Worm (Caenorhabditis elegans) whole organism, L1 larva: Measurements from ENCODE around the gene sra-29.

ENCODE experiments used
- C04F5.9 ChIP-seq: sonication (generic microtip); optimal IDR thresholded peaks from 2 replicates; lab custom pipeline; 2016; ENCODE audit warnings: missing genetic modification characterization, missing compliant biosample characterization
- F16B12.6 ChIP-seq: fragments of 150-350 bp; optimal IDR thresholded peaks from 2 replicates; lab custom pipeline; 2014; ENCODE audit warnings: missing biosample characterization, missing genetic modification characterization
- ama-1 ChIP-seq: fragments of 150-350 bp; optimal IDR thresholded peaks from 2 replicates; lab custom pipeline; 2014
- blmp-1 ChIP-seq: fragments of 150-350 bp; optimal IDR thresholded peaks from 2 replicates; lab custom pipeline; 2014; ENCODE audit warnings: missing biosample characterization, missing genetic modification characterization
- ceh-82 ChIP-seq, 3 experiments: fragments of 150-350 bp in 1 of 3; sonication (generic microtip) in 2 of 3; optimal IDR thresholded peaks; 2 replicates each; lab custom pipeline; 2014 to 2017; ENCODE audit warnings: missing biosample characterization in 3 of 3, missing genetic modification characterization in 3 of 3
- ceh-88 ChIP-seq: fragments of 200-800 bp; sonication (Bioruptor generic); IDR thresholded peaks from 2 replicates; pipeline ENCODE4 v1.3.6; 2022; ENCODE audit warnings: missing genetic modification characterization, missing compliant biosample characterization
- ceh-90 ChIP-seq: sonication (generic microtip); optimal IDR thresholded peaks from 2 replicates; lab custom pipeline; 2016; ENCODE audit warnings: missing genetic modification characterization, missing compliant biosample characterization
- dpl-1 ChIP-seq, 3 experiments: fragments of 150-350 bp in 2 of 3; sonication (generic microtip) in 1 of 3; optimal IDR thresholded peaks; 2 replicates each; lab custom pipeline; 2014 to 2017; ENCODE audit warnings: missing biosample characterization in 3 of 3, missing genetic modification characterization in 3 of 3, missing genetic modification reagents in 3 of 3
- dsc-1 ChIP-seq: sonication (generic microtip); optimal IDR thresholded peaks from 2 replicates; lab custom pipeline; 2016; ENCODE audit warnings: mild to moderate bottlenecking, missing genetic modification characterization, missing compliant biosample characterization
- efl-1 ChIP-seq, 4 experiments: fragments of 150-350 bp; optimal IDR thresholded peaks in 3 of 4; peaks in 1 of 4; 1 replicate in 1 of 4; 2 replicates in 3 of 4; lab custom pipeline; 2014; ENCODE audit warnings: missing biosample characterization in 2 of 4, missing genetic modification characterization in 2 of 4, missing genetic modification reagents in 2 of 4
- elt-2 ChIP-seq: sonication (generic microtip); optimal IDR thresholded peaks from 2 replicates; lab custom pipeline; 2016; ENCODE audit warnings: missing genetic modification characterization, mild to moderate bottlenecking, inconsistent platforms, missing compliant biosample characterization, missing genetic modification reagents
- elt-3 ChIP-seq, 6 experiments: fragments of 150-350 bp in 1 of 6; sonication (generic microtip); optimal IDR thresholded peaks; 2 replicates each; lab custom pipeline; 2017 to 2018; ENCODE audit warnings: missing biosample characterization in 6 of 6, missing genetic modification characterization in 6 of 6, inconsistent platforms in 1 of 6
- ets-5 ChIP-seq: fragments of 200-800 bp; sonication (Bioruptor generic); IDR thresholded peaks from 2 replicates; pipeline ENCODE4 v1.3.6; 2022; ENCODE audit warnings: missing genetic modification characterization, missing compliant biosample characterization
- fkh-10 ChIP-seq: sonication (generic microtip); optimal IDR thresholded peaks from 2 replicates; lab custom pipeline; 2017; ENCODE audit warnings: missing biosample characterization, missing genetic modification reagents, missing genetic modification characterization
- fkh-4 ChIP-seq: sonication (generic microtip); optimal IDR thresholded peaks from 2 replicates; lab custom pipeline; 2016; ENCODE audit warnings: missing compliant biosample characterization, missing genetic modification characterization, borderline replicate concordance
- fkh-8 ChIP-seq: sonication (generic microtip); optimal IDR thresholded peaks from 2 replicates; lab custom pipeline; 2016; ENCODE audit warnings: mild to moderate bottlenecking, missing genetic modification characterization, missing compliant biosample characterization
- fos-1 ChIP-seq: fragments of 150-350 bp; optimal IDR thresholded peaks from 2 replicates; lab custom pipeline; 2014; ENCODE audit warnings: missing biosample characterization, missing genetic modification characterization
- grh-1 ChIP-seq: fragments of 200-800 bp; sonication (Bioruptor generic); IDR thresholded peaks from 2 replicates; pipeline ENCODE4 v1.3.6; 2022; ENCODE audit warnings: missing genetic modification reagents, missing genetic modification characterization, missing compliant biosample characterization
- jun-1 ChIP-seq: fragments of 150-350 bp; optimal IDR thresholded peaks from 2 replicates; lab custom pipeline; 2014; ENCODE audit warnings: missing biosample characterization, missing genetic modification reagents, missing genetic modification characterization
- lin-15B ChIP-seq: fragments of 150-350 bp; sonication (generic microtip); optimal IDR thresholded peaks from 3 replicates; lab custom pipeline; 2014; ENCODE audit warnings: missing biosample characterization, missing genetic modification characterization
- lin-35 ChIP-seq, 2 experiments: fragments of 150-350 bp; optimal IDR thresholded peaks; 2 replicates each; lab custom pipeline; 2014; ENCODE audit warnings: missing biosample characterization in 2 of 2, missing genetic modification characterization in 2 of 2, missing genetic modification reagents in 2 of 2
- lin-39 ChIP-seq: fragments of 150-350 bp; optimal IDR thresholded peaks from 2 replicates; lab custom pipeline; 2014; ENCODE audit warnings: missing biosample characterization, missing genetic modification reagents, missing genetic modification characterization
- lir-3 ChIP-seq: sonication (generic microtip); optimal IDR thresholded peaks from 2 replicates; lab custom pipeline; 2016; ENCODE audit warnings: mild to moderate bottlenecking, missing genetic modification characterization, moderate library complexity, missing compliant biosample characterization; ENCODE audit not compliant: poor library complexity
- mab-9 ChIP-seq: fragments of 200-800 bp; sonication (Bioruptor generic); IDR thresholded peaks from 2 replicates; pipeline ENCODE4 v1.3.6; 2022; ENCODE audit warnings: missing genetic modification reagents, missing genetic modification characterization, missing compliant biosample characterization
- nhr-11 ChIP-seq: fragments of 150-350 bp; optimal IDR thresholded peaks from 2 replicates; lab custom pipeline; 2014; ENCODE audit warnings: missing biosample characterization, missing genetic modification characterization
- nhr-12 ChIP-seq: sonication (generic microtip); optimal IDR thresholded peaks from 2 replicates; lab custom pipeline; 2017; ENCODE audit warnings: missing biosample characterization, missing genetic modification characterization
- nhr-20 ChIP-seq: sonication (generic microtip); optimal IDR thresholded peaks from 2 replicates; lab custom pipeline; 2016; ENCODE audit warnings: mild to moderate bottlenecking, missing genetic modification characterization, missing compliant biosample characterization
- nhr-28 ChIP-seq: fragments of 150-350 bp; optimal IDR thresholded peaks from 2 replicates; lab custom pipeline; 2014; ENCODE audit warnings: missing biosample characterization, missing genetic modification characterization
- nhr-47 ChIP-seq: sonication (generic microtip); optimal IDR thresholded peaks from 2 replicates; lab custom pipeline; 2016; ENCODE audit warnings: mild to moderate bottlenecking, missing genetic modification characterization, moderate library complexity, missing compliant biosample characterization
- nhr-71 ChIP-seq: sonication (generic microtip); optimal IDR thresholded peaks from 2 replicates; lab custom pipeline; 2016; ENCODE audit warnings: mild to moderate bottlenecking, missing genetic modification characterization, moderate library complexity, missing compliant biosample characterization
- nhr-85 ChIP-seq: sonication (generic microtip); peaks from one replicate; lab custom pipeline; 2016; ENCODE audit warnings: missing genetic modification characterization, inconsistent platforms, missing compliant biosample characterization
- pag-3 ChIP-seq: sonication (generic microtip); optimal IDR thresholded peaks from 2 replicates; lab custom pipeline; 2017; ENCODE audit warnings: missing genetic modification characterization, mild to moderate bottlenecking, missing compliant biosample characterization, antibody characterized with exemption, borderline replicate concordance; ENCODE audit not compliant: insufficient read depth
- pax-3 ChIP-seq: fragments of 200-800 bp; sonication (Bioruptor generic); optimal IDR thresholded peaks from 2 replicates; lab custom pipeline; 2018; ENCODE audit warnings: mild to moderate bottlenecking, missing genetic modification characterization, moderate library complexity, missing compliant biosample characterization
- rnt-1 ChIP-seq: sonication (generic microtip); optimal IDR thresholded peaks from 2 replicates; lab custom pipeline; 2016; ENCODE audit warnings: mild to moderate bottlenecking, missing genetic modification characterization, moderate library complexity, missing compliant biosample characterization
- skn-1 ChIP-seq: fragments of 150-350 bp; optimal IDR thresholded peaks from 2 replicates; lab custom pipeline; 2014; ENCODE audit warnings: missing biosample characterization, missing genetic modification characterization
- snpc-4 ChIP-seq: fragments of 150-350 bp; optimal IDR thresholded peaks from 2 replicates; lab custom pipeline; 2014; ENCODE audit warnings: missing biosample characterization, missing genetic modification characterization
- sox-4 ChIP-seq: sonication (generic microtip); optimal IDR thresholded peaks from 2 replicates; lab custom pipeline; 2016; ENCODE audit warnings: missing genetic modification characterization, missing compliant biosample characterization
- sup-37 ChIP-seq: fragments of 200-800 bp; sonication (Bioruptor generic); optimal IDR thresholded peaks from 2 replicates; lab custom pipeline; 2018; ENCODE audit warnings: mild to moderate bottlenecking, missing genetic modification characterization, missing compliant biosample characterization
- swsn-7 ChIP-seq: sonication (generic microtip); optimal IDR thresholded peaks from 2 replicates; lab custom pipeline; 2016; ENCODE audit warnings: missing genetic modification characterization, missing compliant biosample characterization
- tbx-2 ChIP-seq: sonication (generic microtip); optimal IDR thresholded peaks from 2 replicates; lab custom pipeline; 2016; ENCODE audit warnings: missing genetic modification characterization, missing compliant biosample characterization
- tlp-1 ChIP-seq: fragments of 150-350 bp; optimal IDR thresholded peaks from 2 replicates; lab custom pipeline; 2014; ENCODE audit warnings: missing biosample characterization, missing genetic modification characterization
- unc-130 ChIP-seq: fragments of 150-350 bp; optimal IDR thresholded peaks from 2 replicates; lab custom pipeline; 2017; ENCODE audit warnings: missing biosample characterization, missing genetic modification characterization, inconsistent platforms
- unc-30 ChIP-seq: sonication (generic microtip); optimal IDR thresholded peaks from 2 replicates; lab custom pipeline; 2017; ENCODE audit warnings: missing biosample characterization, missing genetic modification characterization
- unc-86 ChIP-seq: sonication (generic microtip); optimal IDR thresholded peaks from 2 replicates; lab custom pipeline; 2016; ENCODE audit warnings: missing genetic modification characterization, missing compliant biosample characterization
- unc-98 ChIP-seq: fragments of 200-800 bp; sonication (Bioruptor generic); IDR thresholded peaks from 2 replicates; pipeline ENCODE4 v1.3.6; 2022; ENCODE audit warnings: missing genetic modification characterization, missing compliant biosample characterization
- zag-1 ChIP-seq: fragments of 150-350 bp; optimal IDR thresholded peaks from 2 replicates; lab custom pipeline; 2014; ENCODE audit warnings: missing biosample characterization, missing genetic modification characterization
- ztf-4 ChIP-seq: fragments of 150-350 bp; optimal IDR thresholded peaks from 2 replicates; lab custom pipeline; 2014; ENCODE audit warnings: missing biosample characterization, missing genetic modification characterization

sra-29 gene

DNA sequence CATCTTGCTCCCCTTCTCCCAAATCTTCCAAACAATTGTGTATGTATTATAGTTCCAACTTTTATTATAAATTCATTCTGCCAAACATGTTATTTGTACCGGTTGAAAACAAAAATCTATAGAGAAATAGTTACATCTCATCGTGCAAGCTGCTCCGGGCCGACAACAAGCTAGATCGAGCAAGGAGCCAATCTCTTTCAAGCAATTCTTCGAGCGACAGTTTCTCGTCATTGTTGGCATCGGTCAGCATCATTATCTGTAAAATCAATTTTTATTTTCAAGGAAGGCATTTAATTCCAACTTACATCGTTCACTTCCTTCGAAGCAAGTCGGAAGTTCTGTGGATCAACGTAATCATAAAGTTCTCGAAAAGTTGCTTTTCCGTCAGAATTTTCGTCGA is 15.5 kb upstream of the sra-29 start:
- TF ChIP-seq unc-130, result no peak
- TF ChIP-seq efl-1 (optimal IDR thresholded peaks at IDR 0.05; lab: Kevin White, UChicago), result no peak
- peak in 1 of 2 experiments; percentile 69 for TF ChIP-seq efl-1 (GFP tag; optimal IDR thresholded peaks at IDR 0.05 in 1 of 2; lab: Kevin White, UChicago)
- peak; percentile 18 for TF ChIP-seq ama-1 (lab: Kevin White, UChicago)
- TF ChIP-seq pax-3 (tag; lab: Kevin White, UChicago), result no peak

DNA sequence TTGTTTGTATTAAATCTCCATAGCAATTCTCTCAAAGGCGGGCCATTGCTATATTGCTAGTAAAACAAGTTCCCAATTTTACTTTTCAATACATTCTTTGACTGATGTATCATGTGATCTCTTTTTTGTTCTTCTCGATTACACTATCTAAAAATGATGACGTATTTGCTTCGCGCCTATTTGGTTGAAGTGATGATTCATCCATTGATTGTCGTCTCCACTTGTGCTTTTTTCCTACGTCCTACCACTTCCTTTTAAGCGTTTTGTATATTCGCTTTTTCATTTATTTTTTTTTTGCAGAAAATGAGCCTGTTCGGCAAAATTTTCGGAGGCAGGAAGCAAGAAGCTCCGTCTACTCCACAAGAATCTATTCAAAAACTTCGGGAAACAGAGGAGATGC is 13.9 kb upstream of the sra-29 start, which contains the start of gene vps-32.1:
Gene vps-32.1 (plus strand): TSS at position 301 of the 400 bp plus-strand sequence.
- TF ChIP-seq unc-30 (tag; lab: Kevin White, UChicago), result no peak
- peak; percentile 49 for TF ChIP-seq jun-1
- TF ChIP-seq elt-3 (tag; optimal IDR thresholded peaks at IDR 0.05; lab: Kevin White, UChicago), result peak in 1 of 6 experiments; percentile 29
- TF ChIP-seq dpl-1 (GFP tag; optimal IDR thresholded peaks at IDR 0.05; lab: Kevin White, UChicago), result peak in 1 of 3 experiments; percentile 15
- peak in 1 of 2 experiments; percentile 4 for TF ChIP-seq lin-35 (GFP tag; optimal IDR thresholded peaks at IDR 0.05; lab: Kevin White, UChicago)
- no peak for TF ChIP-seq grh-1 (GFP tag; lab: Robert Waterston, UW)
- TF ChIP-seq fos-1 (tag; lab: Kevin White, UChicago), result peak; percentile 40
- TF ChIP-seq blmp-1, result peak; percentile 28
- TF ChIP-seq, all 84 proteins: peak for 6

DNA sequence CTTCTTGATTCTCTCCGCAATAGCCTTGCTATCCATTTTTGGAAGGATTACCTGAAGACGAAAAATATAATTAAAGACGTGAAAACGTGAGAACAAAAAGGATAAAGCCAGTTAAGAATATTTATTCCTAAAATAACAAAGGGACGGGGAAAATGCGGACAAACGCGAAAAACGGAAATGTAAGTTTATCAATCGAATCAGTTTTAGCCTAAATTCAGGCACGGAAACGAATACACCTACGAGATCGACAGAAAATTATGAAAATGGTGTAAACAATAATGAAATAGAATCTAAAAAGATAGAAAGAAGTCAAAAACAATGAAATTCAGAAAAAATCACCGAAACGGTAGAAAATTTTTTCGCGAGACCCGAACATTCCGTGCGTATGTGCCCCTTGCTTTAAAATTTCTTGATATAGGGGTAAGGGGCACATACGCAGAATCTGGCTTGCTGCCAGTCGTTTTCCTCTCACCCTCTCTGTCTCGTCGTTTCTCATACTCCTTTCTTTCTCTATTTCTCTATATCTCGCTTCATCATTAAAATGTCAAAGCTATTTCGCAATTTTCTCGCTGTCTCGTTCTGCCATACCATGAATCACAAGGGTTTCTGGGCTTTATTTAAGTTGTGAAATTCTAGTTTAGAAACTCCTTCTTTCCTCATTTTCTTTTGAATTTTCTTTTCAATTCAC is 13.2 kb upstream of the sra-29 start, which contains the start of gene icd-1:
Gene icd-1 (minus strand): TSS at position 51 of the 688 bp plus-strand sequence.
- peak; percentile 89 for TF ChIP-seq lir-3 (tag; lab: Kevin White, UChicago)
- peak; percentile 94 for TF ChIP-seq jun-1
- TF ChIP-seq fkh-4 (tag; lab: Kevin White, UChicago), result peak; percentile 66
- peak; percentile 84 for TF ChIP-seq elt-2 (tag; lab: Kevin White, UChicago)
- TF ChIP-seq fos-1 (tag; lab: Kevin White, UChicago), result peak; percentile 95
- peak; percentile 86 for TF ChIP-seq fkh-10
- TF ChIP-seq unc-30 (tag; lab: Kevin White, UChicago), result no peak
- TF ChIP-seq F16B12.6 (tag; lab: Kevin White, UChicago), result peak; percentile 69
- TF ChIP-seq nhr-71 (tag; lab: Kevin White, UChicago), result peak; percentile 99
- TF ChIP-seq nhr-47 (tag; lab: Kevin White, UChicago), result peak; percentile 97
- peak; percentile 82 for TF ChIP-seq unc-98
- TF ChIP-seq ets-5 (GFP tag; lab: Robert Waterston, UW), result no peak
- TF ChIP-seq rnt-1, result peak; percentile 92
- peak; percentile 44 for TF ChIP-seq sox-4 (tag; lab: Kevin White, UChicago)
- peak; percentile 73 for TF ChIP-seq zag-1 (tag; lab: Kevin White, UChicago)
- TF ChIP-seq swsn-7 (tag; lab: Kevin White, UChicago), result peak; percentile 98
- TF ChIP-seq nhr-85, result peak; percentile 99
- peak; percentile 98 for TF ChIP-seq nhr-20 (tag; lab: Kevin White, UChicago)
- peak; percentile 91 to 95 (median 93) for TF ChIP-seq ceh-82 (tag; optimal IDR thresholded peaks at IDR 0.05; lab: Kevin White, UChicago)
- TF ChIP-seq dsc-1 (tag; lab: Kevin White, UChicago), result peak; percentile 94
- peak; percentile 97 for TF ChIP-seq nhr-11
- peak; percentile 97 for TF ChIP-seq ztf-4 (tag; lab: Kevin White, UChicago)
- peak; percentile 74 for TF ChIP-seq unc-130
- TF ChIP-seq nhr-28 (tag; lab: Kevin White, UChicago), result no peak
- TF ChIP-seq tlp-1 (tag; lab: Kevin White, UChicago), result no peak
- peak; percentile 75 for TF ChIP-seq sup-37 (GFP tag; lab: Kevin White, UChicago)
- peak; percentile 80 for TF ChIP-seq skn-1
- TF ChIP-seq C04F5.9, result peak; percentile 70
- peak; percentile 95 for TF ChIP-seq unc-86
- peak; percentile 71 for TF ChIP-seq lin-15B (tag; lab: Kevin White, UChicago)
- peak; percentile 65 for TF ChIP-seq mab-9 (GFP tag; lab: Robert Waterston, UW)
- peak; percentile 83 for TF ChIP-seq snpc-4
- TF ChIP-seq pag-3 (tag; lab: Kevin White, UChicago), result no peak
- peak; percentile 94 for TF ChIP-seq lin-39
- TF ChIP-seq fkh-8, result peak; percentile 96
- TF ChIP-seq ceh-88, result peak; percentile 89
- peak; percentile 28 for TF ChIP-seq ceh-90
- peak; percentile 97 for TF ChIP-seq tbx-2
- no peak for TF ChIP-seq nhr-12 (tag; lab: Kevin White, UChicago)
